Worm (Caenorhabditis elegans) whole organism, L4/young adult: ENCODE results near the gene sre-5.

Source experiments
- W03F9.2 ChIP-seq: fragments of 150-350 bp; optimal IDR thresholded peaks from 2 replicates; lab custom pipeline; 2014; ENCODE audit warnings: missing biosample characterization, missing genetic modification characterization
- dao-5 ChIP-seq: sonication (generic microtip); optimal IDR thresholded peaks from 2 replicates; lab custom pipeline; 2016; ENCODE audit warnings: missing genotype, missing genetic modification characterization, moderate library complexity, missing compliant biosample characterization

ce11 chrIV:3606285-3606834 is 41.4 kb downstream of the sre-5 start, which contains the start of the genes Y37E11B.10 and kgb-2:
- TF ChIP-seq W03F9.2 (tag; lab: Kevin White, UChicago) (no peak), dao-5 (no peak)
